Worm (Caenorhabditis elegans) whole organism, L4/young adult: ENCODE measurements around the gene F52G3.5.

Source experiments
- dao-5 ChIP-seq: sonication (generic microtip); optimal IDR thresholded peaks from 2 replicates; lab custom pipeline; 2016; ENCODE audit warnings: missing genotype, missing genetic modification characterization, moderate library complexity, missing compliant biosample characterization
- him-1 ChIP-seq: sonication (generic microtip); optimal IDR thresholded peaks from 2 replicates; lab custom pipeline; 2016; ENCODE audit warnings: missing genotype, missing genetic modification reagents, missing genetic modification characterization, missing compliant biosample characterization

ce11 chrX:16993524-16993923 lies 17.6 kb upstream of the F52G3.5 start:
- TF ChIP-seq dao-5 (tag; lab: Kevin White, UChicago): no peak
- no peak for TF ChIP-seq him-1 (tag; lab: Kevin White, UChicago)
